Worm (Caenorhabditis elegans): ENCODE results near the gene nep-4.
"Not testable (repeated sequence)": the region's sequence is repeated elsewhere in the genome, so short reads cannot be mapped to it uniquely, and the experiment has no call there.

- TF ChIP-seq Y105C5A.15 (GFP tag; IDR thresholded peaks at IDR 0.05); fkh-10 (GFP tag; optimal IDR thresholded peaks at IDR 0.05); unc-39 (tag; optimal IDR thresholded peaks at IDR 0.05); lsy-2 (tag; optimal IDR thresholded peaks at IDR 0.05); lin-39 (tag; optimal IDR thresholded peaks at IDR 0.05); ces-1 (GFP tag; optimal IDR thresholded peaks at IDR 0.05); mdl-1 (tag; optimal IDR thresholded peaks at IDR 0.05): not testable (repeated sequence)
Observed at ce11 chrX:6868669-6869068, 5.4 kb upstream of the nep-4 start, which contains the start of gene C53B7.6.

Measured in whole organism, L4 larva.